Fruit fly (Drosophila melanogaster) whole organism, embryonic: ENCODE measurements around the gene mora.
A peak's percentile ranks its signal among the peaks of the same experiment; 100 is the strongest.

Source experiments
- Abd-B ChIP-seq: fragments of 200-800 bp; sonication (Bioruptor generic); optimal IDR thresholded peaks from 2 replicates; lab custom pipeline; 2018; ENCODE audit warnings: missing biosample characterization, mild to moderate bottlenecking, missing genetic modification characterization, moderate library complexity
- Atf-2 ChIP-seq: fragments of 200-800 bp; sonication (Bioruptor generic); optimal IDR thresholded peaks from 2 replicates; lab custom pipeline; 2016; ENCODE audit warnings: missing biosample characterization, missing genetic modification characterization
- Atf6 ChIP-seq: fragments of 200-800 bp; sonication (Bioruptor generic); IDR thresholded peaks from 2 replicates; pipeline ENCODE4 v1.3.6; 2022; ENCODE audit warnings: missing biosample characterization, missing genetic modification characterization
- B-H2 ChIP-seq: fragments of 200-800 bp; sonication (Bioruptor generic); optimal IDR thresholded peaks from 2 replicates; lab custom pipeline; 2018; ENCODE audit warnings: missing biosample characterization, mild to moderate bottlenecking, missing genetic modification characterization
- Bteb2 ChIP-seq: fragments of 200-800 bp; sonication (Bioruptor generic); optimal IDR thresholded peaks from 2 replicates; lab custom pipeline; 2016; ENCODE audit warnings: missing biosample characterization, missing genetic modification characterization
- CG12071 ChIP-seq: fragments of 200-800 bp; sonication (Bioruptor generic); optimal IDR thresholded peaks from 3 replicates; lab custom pipeline; 2018; ENCODE audit warnings: missing biosample characterization, mild to moderate bottlenecking, missing genetic modification characterization
- CG13775 ChIP-seq: fragments of 200-800 bp; sonication (Bioruptor generic); optimal IDR thresholded peaks from 3 replicates; lab custom pipeline; 2017; ENCODE audit warnings: missing biosample characterization, mild to moderate bottlenecking, missing genetic modification characterization
- CG16779 ChIP-seq: fragments of 200-800 bp; sonication (Bioruptor generic); IDR thresholded peaks from 2 replicates; pipeline ENCODE4 v1.3.6; 2022; ENCODE audit warnings: missing biosample characterization, missing genetic modification characterization
- CG16813 ChIP-seq: fragments of 200-800 bp; sonication (Bioruptor generic); IDR thresholded peaks from 3 replicates; pipeline ENCODE4 v1.3.6; 2022; ENCODE audit warnings: missing biosample characterization, missing genetic modification characterization; ENCODE audit not compliant: partially characterized antibody
- CG2889 ChIP-seq: fragments of 200-800 bp; sonication (Bioruptor generic); IDR thresholded peaks from 3 replicates; pipeline ENCODE4 v1.3.6; 2022; ENCODE audit warnings: missing biosample characterization, missing genetic modification characterization
- CG31441 ChIP-seq: fragments of 200-800 bp; sonication (Bioruptor generic); IDR thresholded peaks from 2 replicates; pipeline ENCODE4 v1.3.6; 2022; ENCODE audit warnings: missing biosample characterization, missing genetic modification characterization
- CG32767 ChIP-seq: fragments of 200-800 bp; sonication (Bioruptor generic); IDR thresholded peaks from 2 replicates; pipeline ENCODE4 v1.3.6; 2022; ENCODE audit warnings: missing biosample characterization, missing genetic modification characterization
- CG4328 ChIP-seq: fragments of 200-800 bp; sonication (Bioruptor generic); optimal IDR thresholded peaks from 3 replicates; lab custom pipeline; 2017; ENCODE audit warnings: missing biosample characterization, missing genetic modification reagents, missing genetic modification characterization
- CG4424 ChIP-seq: fragments of 200-800 bp; sonication (Bioruptor generic); optimal IDR thresholded peaks from 3 replicates; lab custom pipeline; 2016; ENCODE audit warnings: missing biosample characterization, missing genetic modification characterization
- CG4820 ChIP-seq: fragments of 200-800 bp; sonication (Bioruptor generic); optimal IDR thresholded peaks from 3 replicates; lab custom pipeline; 2016; ENCODE audit warnings: missing biosample characterization, missing genetic modification characterization
- CG7786 ChIP-seq: fragments of 200-800 bp; sonication (Bioruptor generic); optimal IDR thresholded peaks from 2 replicates; lab custom pipeline; 2016; ENCODE audit warnings: missing biosample characterization, missing genetic modification characterization
- CG7928 ChIP-seq: fragments of 200-800 bp; sonication (Bioruptor generic); optimal IDR thresholded peaks from 2 replicates; lab custom pipeline; 2017; ENCODE audit warnings: missing biosample characterization, mild to moderate bottlenecking, missing genetic modification characterization
- CG8281 ChIP-seq: fragments of 200-800 bp; sonication (Bioruptor generic); optimal IDR thresholded peaks from 2 replicates; lab custom pipeline; 2018; ENCODE audit warnings: missing biosample characterization, mild to moderate bottlenecking, missing genetic modification characterization, moderate library complexity
- CG8765 ChIP-seq: fragments of 200-800 bp; sonication (Bioruptor generic); IDR thresholded peaks from 2 replicates; pipeline ENCODE4 v1.3.6; 2022; ENCODE audit warnings: missing biosample characterization, missing genetic modification characterization
- Dek ChIP-seq: fragments of 200-800 bp; sonication (Bioruptor generic); optimal IDR thresholded peaks from 3 replicates; lab custom pipeline; 2019; ENCODE audit warnings: missing biosample characterization, mild to moderate bottlenecking, missing genetic modification characterization, moderate library complexity
- Dll ChIP-seq: fragments of 200-800 bp; sonication (Bioruptor generic); IDR thresholded peaks from 4 replicates; pipeline ENCODE4 v1.3.6; 2022; ENCODE audit warnings: missing biosample characterization, missing genetic modification characterization; ENCODE audit not compliant: partially characterized antibody
- Doc3 ChIP-seq: fragments of 200-800 bp; sonication (Bioruptor generic); IDR thresholded peaks from 3 replicates; pipeline ENCODE4 v1.3.6; 2022; ENCODE audit warnings: missing biosample characterization, missing genetic modification characterization; ENCODE audit not compliant: partially characterized antibody
- GATAe ChIP-seq: fragments of 200-800 bp; sonication (Bioruptor generic); conservative IDR thresholded peaks from 2 replicates; pipeline ENCODE4 v1.3.6; 2022; ENCODE audit warnings: missing biosample characterization, missing genetic modification characterization
- H15 ChIP-seq: fragments of 200-800 bp; sonication (Bioruptor generic); IDR thresholded peaks from 3 replicates; pipeline ENCODE4 v1.3.6; 2022; ENCODE audit warnings: missing biosample characterization, missing genetic modification characterization
- H2.0 ChIP-seq: fragments of 200-800 bp; sonication (Bioruptor generic); IDR thresholded peaks from 2 replicates; pipeline ENCODE4 v1.3.6; 2022; ENCODE audit warnings: missing biosample characterization, missing genetic modification characterization
- HLH3B ChIP-seq: fragments of 200-800 bp; sonication (Bioruptor generic); IDR thresholded peaks from 2 replicates; pipeline ENCODE4 v1.3.6; 2022; ENCODE audit warnings: missing biosample characterization, missing genetic modification characterization
- Hmx ChIP-seq: fragments of 200-800 bp; sonication (Bioruptor generic); optimal IDR thresholded peaks from 2 replicates; lab custom pipeline; 2016; ENCODE audit warnings: missing biosample characterization, missing genetic modification characterization
- Opbp ChIP-seq: fragments of 200-800 bp; sonication (Bioruptor generic); IDR thresholded peaks from 3 replicates; pipeline ENCODE4 v1.3.6; 2022; ENCODE audit warnings: missing biosample characterization, missing genetic modification characterization; ENCODE audit not compliant: partially characterized antibody
- PHDP ChIP-seq: fragments of 200-800 bp; sonication (Bioruptor generic); optimal IDR thresholded peaks from 3 replicates; lab custom pipeline; 2018; ENCODE audit warnings: missing biosample characterization, mild to moderate bottlenecking, missing genetic modification characterization, moderate library complexity
- Six4 ChIP-seq: fragments of 200-800 bp; sonication (Bioruptor generic); optimal IDR thresholded peaks from 2 replicates; lab custom pipeline; 2016; ENCODE audit warnings: missing biosample characterization, missing genetic modification characterization
- ato ChIP-seq: fragments of 200-800 bp; sonication (Bioruptor generic); IDR thresholded peaks from 2 replicates; pipeline ENCODE4 v1.3.6; 2022; ENCODE audit warnings: missing biosample characterization, missing genetic modification characterization; ENCODE audit not compliant: partially characterized antibody
- br ChIP-seq: fragments of >200 bp; optimal IDR thresholded peaks from 2 replicates; lab custom pipeline; 2017
- cwo ChIP-seq: fragments of 200-800 bp; sonication (Bioruptor generic); optimal IDR thresholded peaks from 3 replicates; lab custom pipeline; 2017; ENCODE audit warnings: missing biosample characterization, missing genetic modification characterization, mild to moderate bottlenecking, moderate library complexity, missing genetic modification reagents
- exex ChIP-seq: fragments of 200-800 bp; sonication (Bioruptor generic); optimal IDR thresholded peaks from 4 replicates; lab custom pipeline; 2018; ENCODE audit warnings: missing biosample characterization, mild to moderate bottlenecking, missing genetic modification characterization, moderate library complexity
- fd64A ChIP-seq: fragments of 200-800 bp; sonication (Bioruptor generic); optimal IDR thresholded peaks from 3 replicates; lab custom pipeline; 2018; ENCODE audit warnings: missing biosample characterization, mild to moderate bottlenecking, missing genetic modification characterization
- fru ChIP-seq: fragments of >200 bp; optimal IDR thresholded peaks from 2 replicates; lab custom pipeline; 2017
- gt ChIP-seq: fragments of 200-800 bp; sonication (Bioruptor generic); IDR thresholded peaks from 2 replicates; pipeline ENCODE4 v1.3.6; 2022; ENCODE audit warnings: missing biosample characterization, missing genetic modification characterization
- kah ChIP-seq: fragments of 200-800 bp; sonication (Bioruptor generic); optimal IDR thresholded peaks from 2 replicates; lab custom pipeline; 2018; ENCODE audit warnings: missing biosample characterization, mild to moderate bottlenecking, missing genetic modification characterization
- peb ChIP-seq: fragments of 200-800 bp; sonication (Bioruptor generic); IDR thresholded peaks from 2 replicates; pipeline ENCODE4 v1.3.6; 2022; ENCODE audit warnings: missing biosample characterization, missing genetic modification characterization
- pfk ChIP-seq: fragments of 200-800 bp; sonication (Bioruptor generic); optimal IDR thresholded peaks from 2 replicates; lab custom pipeline; 2018; ENCODE audit warnings: missing biosample characterization, mild to moderate bottlenecking, missing genetic modification characterization, moderate library complexity
- pho ChIP-seq: fragments of 200-800 bp; sonication (Bioruptor generic); optimal IDR thresholded peaks from 2 replicates; lab custom pipeline; 2016; ENCODE audit warnings: missing biosample characterization, missing genetic modification characterization
- prd ChIP-seq, 3 experiments: fragments of >200 bp in 2 of 3; fragments of 200-800 bp in 1 of 3; sonication (Bioruptor generic) in 1 of 3; optimal IDR thresholded peaks in 2 of 3; IDR thresholded peaks in 1 of 3; 2 replicates in 2 of 3; 3 replicates in 1 of 3; pipeline versions ENCODE4 v1.3.6 to Lab custom; 2017 to 2022; ENCODE audit warnings: missing biosample characterization in 1 of 3, missing genetic modification characterization in 1 of 3
- row ChIP-seq: fragments of 200-800 bp; sonication (Bioruptor generic); IDR thresholded peaks from 3 replicates; pipeline ENCODE4 v1.3.6; 2022; ENCODE audit warnings: missing biosample characterization, missing genetic modification characterization
- sna ChIP-seq: fragments of 200-800 bp; sonication (Bioruptor generic); IDR thresholded peaks from 2 replicates; pipeline ENCODE4 v1.3.6; 2022; ENCODE audit warnings: missing biosample characterization, missing genetic modification characterization; ENCODE audit not compliant: partially characterized antibody
- sob ChIP-seq: fragments of 200-800 bp; sonication (Bioruptor generic); IDR thresholded peaks from 2 replicates; pipeline ENCODE4 v1.3.6; 2022; ENCODE audit warnings: missing biosample characterization, missing genetic modification characterization
- tgo ChIP-seq: fragments of 200-800 bp; sonication (Bioruptor generic); IDR thresholded peaks from 3 replicates; pipeline ENCODE4 v1.3.6; 2022; ENCODE audit warnings: missing biosample characterization, missing genetic modification characterization
- tll ChIP-seq, 2 experiments: fragments of 200-800 bp in 1 of 2; fragments of >200 bp in 1 of 2; sonication (Bioruptor generic) in 1 of 2; optimal IDR thresholded peaks; 2 replicates each; lab custom pipeline; 2017 to 2019; ENCODE audit warnings: missing biosample characterization in 2 of 2, missing genetic modification characterization in 2 of 2, mild to moderate bottlenecking in 1 of 2, moderate library complexity in 1 of 2
- twi ChIP-seq: fragments of 200-800 bp; optimal IDR thresholded peaks from 2 replicates; lab custom pipeline; 2019; ENCODE audit warnings: missing biosample characterization, mild to moderate bottlenecking, missing genetic modification characterization, moderate library complexity
- zen ChIP-seq: fragments of 200-800 bp; sonication (Bioruptor generic); optimal IDR thresholded peaks from 3 replicates; lab custom pipeline; 2018; ENCODE audit warnings: missing biosample characterization, mild to moderate bottlenecking, missing genetic modification characterization, moderate library complexity
- zen2 ChIP-seq: fragments of 200-800 bp; sonication (Bioruptor generic); IDR thresholded peaks from 3 replicates; pipeline ENCODE4 v1.3.6; 2022; ENCODE audit warnings: missing biosample characterization, missing genetic modification characterization; ENCODE audit not compliant: partially characterized antibody

Gene mora

DNA sequence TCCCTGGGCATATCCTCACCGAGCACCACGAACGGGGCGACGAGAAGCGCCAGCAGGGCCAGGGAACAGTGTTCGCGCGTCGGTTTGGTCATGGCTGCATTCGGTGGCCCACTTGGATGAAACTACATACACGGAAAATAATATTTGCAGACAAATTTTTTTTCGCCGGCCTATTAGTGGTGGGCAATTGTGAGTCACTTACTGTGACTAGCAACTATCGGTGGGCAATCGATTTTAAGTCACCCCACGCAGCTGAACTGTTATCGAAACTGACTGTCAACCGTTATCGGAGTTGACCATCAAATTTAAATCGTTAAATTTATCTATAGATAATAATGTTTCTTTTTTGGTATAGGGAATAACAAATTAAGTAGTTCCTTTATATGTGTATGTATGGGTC, 16.8 kb upstream of the mora start, which contains the start of gene CG5510 (continued):
- no peak for TF ChIP-seq kah
- TF ChIP-seq sna (GFP tag; lab: Robert Waterston, UW) = peak; percentile 99
- TF ChIP-seq PHDP = peak; percentile 41
- peak; percentile 25 for TF ChIP-seq CG7786
- no peak for TF ChIP-seq tll (GFP tag; optimal IDR thresholded peaks at IDR 0.05; lab: Kevin White, UChicago)
- no peak for TF ChIP-seq gt (GFP tag; lab: Robert Waterston, UW)
- TF ChIP-seq CG13775 (GFP tag; lab: Kevin White, UChicago) = peak; percentile 38
- TF ChIP-seq Opbp (GFP tag; lab: Robert Waterston, UW) = peak; percentile 97
- peak; percentile 99 for TF ChIP-seq ato (GFP tag; lab: Robert Waterston, UW)
- TF ChIP-seq CG16779 (GFP tag; lab: Robert Waterston, UW) = no peak; the same call in 1 of the 2 replicates
- TF ChIP-seq CG8765 (GFP tag; lab: Robert Waterston, UW) = peak; percentile 7; the same call in 1 of the 2 replicates
- peak; percentile 58 for TF ChIP-seq sob (GFP tag; lab: Robert Waterston, UW)
- no peak for TF ChIP-seq Hmx (GFP tag; lab: Kevin White, UChicago)
- no peak for TF ChIP-seq prd (optimal IDR thresholded peaks at IDR 0.05; lab: Kevin White, UChicago)
- TF ChIP-seq prd (GFP tag; IDR thresholded peaks at IDR 0.05; lab: Robert Waterston, UW) = peak; percentile 33; the same call in 2 of the 3 replicates
- TF ChIP-seq CG2889 = 0 out of 3 replicates have a peak, but pooled peaks have one; percentile 32
- TF ChIP-seq CG12071 (GFP tag; lab: Kevin White, UChicago) = no peak
- TF ChIP-seq pfk (GFP tag; lab: Kevin White, UChicago) = peak; percentile 7
- TF ChIP-seq Dek = peak; percentile 32
- TF ChIP-seq exex (tag; lab: Kevin White, UChicago) = no peak
- no peak for TF ChIP-seq H15 (GFP tag; lab: Robert Waterston, UW)
- TF ChIP-seq peb = 0 out of 2 replicates have a peak, but pooled peaks have one; percentile 11
- peak; percentile 98 for TF ChIP-seq CG16813
- no peak for TF ChIP-seq br
- TF ChIP-seq Atf6 (GFP tag; lab: Robert Waterston, UW) = peak; percentile 49; the same call in 1 of the 2 replicates
- peak; percentile 74 for TF ChIP-seq pho (GFP tag; lab: Kevin White, UChicago)
- peak; percentile 19 for TF ChIP-seq CG4424
- TF ChIP-seq zen (tag; lab: Kevin White, UChicago) = peak; percentile 66
- TF ChIP-seq CG4820 (GFP tag; lab: Kevin White, UChicago) = no peak
- peak; percentile 97 for TF ChIP-seq zen2 (GFP tag; lab: Robert Waterston, UW)
- TF ChIP-seq GATAe = no peak
- no peak for TF ChIP-seq Atf-2 (GFP tag; lab: Kevin White, UChicago)
- no peak for TF ChIP-seq H2.0 (GFP tag; lab: Robert Waterston, UW)
- no peak for TF ChIP-seq CG32767 (GFP tag; lab: Robert Waterston, UW)
- TF ChIP-seq Six4 (GFP tag; lab: Kevin White, UChicago) = no peak
- peak; percentile 83 for TF ChIP-seq row
- TF ChIP-seq twi (tag; lab: Kevin White, UChicago) = no peak
- TF ChIP-seq Bteb2 (GFP tag; lab: Kevin White, UChicago) = peak; percentile 11
- peak; percentile 91 for TF ChIP-seq CG31441 (GFP tag; lab: Robert Waterston, UW)
- no peak for TF ChIP-seq CG4328 (GFP tag; lab: Kevin White, UChicago)
- no peak for TF ChIP-seq CG7928 (GFP tag; lab: Kevin White, UChicago)
- peak; percentile 97 for TF ChIP-seq Doc3
- no peak for TF ChIP-seq fd64A (GFP tag; lab: Kevin White, UChicago)
- TF ChIP-seq fru (lab: Kevin White, UChicago) = no peak
- TF ChIP-seq Abd-B (GFP tag; lab: Kevin White, UChicago) = no peak
- TF ChIP-seq tgo = peak; percentile 20; the same call in 1 of the 3 replicates
- no peak for TF ChIP-seq CG8281 (tag; lab: Kevin White, UChicago)
- TF ChIP-seq HLH3B (GFP tag; lab: Robert Waterston, UW) = peak; percentile 47
- no peak for TF ChIP-seq cwo (GFP tag; lab: Kevin White, UChicago)
- peak; percentile 59 for TF ChIP-seq B-H2
- peak; percentile 97 for TF ChIP-seq Dll (GFP tag; lab: Robert Waterston, UW)
